Fruit fly (Drosophila melanogaster) whole organism, wandering third instar larva: ENCODE data around the gene Kat60.

Experiments used
- Abd-B ChIP-seq: fragments of >200 bp; optimal IDR thresholded peaks from 2 replicates; lab custom pipeline; 2017; ENCODE audit warnings: missing biosample characterization, missing genetic modification characterization
- CG32264 ChIP-seq: fragments of 200-800 bp; sonication (Bioruptor generic); optimal IDR thresholded peaks from 2 replicates; lab custom pipeline; 2016; ENCODE audit warnings: missing biosample characterization, missing genetic modification characterization
- Dfd ChIP-seq: fragments of >200 bp; optimal IDR thresholded peaks from 2 replicates; lab custom pipeline; 2017; ENCODE audit warnings: missing biosample characterization, missing genetic modification characterization
- GATAd ChIP-seq: sonication (Bioruptor generic); optimal IDR thresholded peaks from 2 replicates; lab custom pipeline; 2016; ENCODE audit warnings: missing biosample characterization, missing genetic modification characterization
- HLH106 ChIP-seq: fragments of 200-800 bp; optimal IDR thresholded peaks from 3 replicates; lab custom pipeline; 2019; ENCODE audit warnings: missing biosample characterization, mild to moderate bottlenecking, missing genetic modification characterization, moderate library complexity
- Hnf4 ChIP-seq: fragments of 200-800 bp; sonication (Bioruptor generic); optimal IDR thresholded peaks from 2 replicates; lab custom pipeline; 2016; ENCODE audit warnings: missing biosample characterization, mild to moderate bottlenecking, missing genetic modification characterization
- Hr78 ChIP-seq: fragments of >200 bp; optimal IDR thresholded peaks from 2 replicates; lab custom pipeline; 2017; ENCODE audit warnings: missing biosample characterization, missing genetic modification characterization
- Mio ChIP-seq: sonication (Bioruptor generic); optimal IDR thresholded peaks from 2 replicates; lab custom pipeline; 2016; ENCODE audit warnings: missing biosample characterization, missing genetic modification characterization
- Myc ChIP-seq: fragments of >200 bp; optimal IDR thresholded peaks from 2 replicates; lab custom pipeline; 2017
- N ChIP-seq: fragments of >200 bp; optimal IDR thresholded peaks from 2 replicates; lab custom pipeline; 2018; ENCODE audit warnings: missing biosample characterization, missing external identifiers, missing genetic modification characterization
- Rel ChIP-seq, 2 experiments: fragments of 200-800 bp; sonication (Bioruptor generic) in 1 of 2; optimal IDR thresholded peaks; 2 replicates in 1 of 2; 3 replicates in 1 of 2; lab custom pipeline; 2016 to 2019; ENCODE audit warnings: mild to moderate bottlenecking in 2 of 2, missing biosample characterization in 2 of 2, missing genetic modification characterization in 2 of 2, moderate library complexity in 1 of 2
- Sp1 ChIP-seq: fragments of 200-800 bp; sonication (Bioruptor generic); optimal IDR thresholded peaks from 3 replicates; lab custom pipeline; 2019; ENCODE audit warnings: missing biosample characterization, mild to moderate bottlenecking, missing genetic modification characterization, moderate library complexity
- Vsx2 ChIP-seq: fragments of 200-300, 225-300 bp; sonication (Bioruptor generic); optimal IDR thresholded peaks from 2 replicates; lab custom pipeline; 2018; ENCODE audit warnings: missing biosample characterization, missing genetic modification characterization; ENCODE audit not compliant: partially characterized antibody
- br ChIP-seq: fragments of 200-800 bp; sonication (Bioruptor generic); optimal IDR thresholded peaks from 2 replicates; lab custom pipeline; 2016; ENCODE audit warnings: missing biosample characterization, missing genetic modification characterization
- brk ChIP-seq: fragments of 200-800 bp; sonication (Bioruptor generic); optimal IDR thresholded peaks from 2 replicates; lab custom pipeline; 2016; ENCODE audit warnings: missing biosample characterization, mild to moderate bottlenecking, missing genetic modification characterization
- dl ChIP-seq, 2 experiments: fragments of 175-275, 200-275 bp in 1 of 2; fragments of 200-275 bp in 1 of 2; sonication (Bioruptor generic); optimal IDR thresholded peaks; lab custom pipeline; 2018; ENCODE audit warnings: mild to moderate bottlenecking in 2 of 2, missing biosample characterization in 2 of 2, missing genetic modification characterization in 2 of 2, moderate library complexity in 2 of 2; ENCODE audit not compliant: partially characterized antibody in 2 of 2, insufficient read depth in 1 of 2
- dmrt93B ChIP-seq: fragments of 200-800 bp; sonication (Bioruptor generic); optimal IDR thresholded peaks from 2 replicates; lab custom pipeline; 2018; ENCODE audit warnings: missing biosample characterization, mild to moderate bottlenecking, missing genetic modification characterization
- ey ChIP-seq: fragments of 200-800 bp; sonication (Bioruptor generic); optimal IDR thresholded peaks from 2 replicates; lab custom pipeline; 2016; ENCODE audit warnings: missing biosample characterization, missing genetic modification characterization
- foxo ChIP-seq, 2 experiments: fragments of 200-800 bp; sonication (Bioruptor generic); optimal IDR thresholded peaks; 2 replicates in 1 of 2; 3 replicates in 1 of 2; lab custom pipeline; 2016 to 2017; ENCODE audit warnings: missing biosample characterization in 2 of 2, missing genetic modification characterization in 2 of 2
- fru ChIP-seq: fragments of 200-800 bp; sonication (Bioruptor generic); optimal IDR thresholded peaks from 3 replicates; lab custom pipeline; 2016; ENCODE audit warnings: missing biosample characterization, mild to moderate bottlenecking, missing genetic modification characterization
- h ChIP-seq: fragments of 200-800 bp; sonication (Bioruptor generic); optimal IDR thresholded peaks from 3 replicates; lab custom pipeline; 2016; ENCODE audit warnings: missing biosample characterization, mild to moderate bottlenecking, missing genetic modification characterization
- lola ChIP-seq: fragments of >200 bp; optimal IDR thresholded peaks from 2 replicates; lab custom pipeline; 2017; ENCODE audit warnings: missing biosample characterization, missing genetic modification characterization
- pan ChIP-seq: fragments of >200 bp; optimal IDR thresholded peaks from 2 replicates; lab custom pipeline; 2017
- psq ChIP-seq: fragments of 200-800 bp; sonication (Bioruptor generic); optimal IDR thresholded peaks from 3 replicates; lab custom pipeline; 2017; ENCODE audit warnings: missing biosample characterization, mild to moderate bottlenecking, missing genetic modification characterization, moderate library complexity
- rgr ChIP-seq: fragments of 200-800 bp; sonication (Bioruptor generic); optimal IDR thresholded peaks from 3 replicates; lab custom pipeline; 2016; ENCODE audit warnings: missing biosample characterization, mild to moderate bottlenecking, missing genetic modification characterization
- sv ChIP-seq: fragments of 200-800 bp; sonication (Bioruptor generic); optimal IDR thresholded peaks from 3 replicates; lab custom pipeline; 2016; ENCODE audit warnings: missing biosample characterization, missing genetic modification characterization
- woc ChIP-seq: sonication (Bioruptor generic); optimal IDR thresholded peaks from 2 replicates; lab custom pipeline; 2016; ENCODE audit warnings: missing biosample characterization, mild to moderate bottlenecking, missing genetic modification characterization

The Kat60 gene

DNA sequence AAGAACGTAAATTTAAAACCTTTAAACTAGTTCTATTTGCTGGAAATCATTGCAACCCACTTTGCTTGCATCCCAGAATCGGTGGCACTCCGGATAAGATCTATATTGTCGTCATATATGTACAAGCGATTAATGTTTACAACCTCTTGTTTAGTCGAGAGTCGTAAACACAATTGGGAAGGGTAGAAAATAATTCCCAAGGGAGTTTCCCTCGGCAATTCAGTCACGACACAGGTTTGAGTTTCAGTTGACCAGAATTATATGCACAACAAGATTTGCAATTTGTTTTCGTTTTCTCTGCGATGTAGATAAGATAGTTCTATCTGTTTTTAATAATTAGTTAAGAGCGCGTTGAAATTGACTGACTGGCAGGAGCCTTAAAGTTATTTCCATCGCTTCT lies 48.4 kb upstream of the Kat60 start:
- no peak for TF ChIP-seq Rel (GFP tag; optimal IDR thresholded peaks at IDR 0.05; lab: Kevin White, UChicago)
- peak; percentile 66 for TF ChIP-seq Rel (tag; optimal IDR thresholded peaks at IDR 0.05; lab: Kevin White, UChicago)
- no peak for TF ChIP-seq GATAd (GFP tag; lab: Kevin White, UChicago)

DNA sequence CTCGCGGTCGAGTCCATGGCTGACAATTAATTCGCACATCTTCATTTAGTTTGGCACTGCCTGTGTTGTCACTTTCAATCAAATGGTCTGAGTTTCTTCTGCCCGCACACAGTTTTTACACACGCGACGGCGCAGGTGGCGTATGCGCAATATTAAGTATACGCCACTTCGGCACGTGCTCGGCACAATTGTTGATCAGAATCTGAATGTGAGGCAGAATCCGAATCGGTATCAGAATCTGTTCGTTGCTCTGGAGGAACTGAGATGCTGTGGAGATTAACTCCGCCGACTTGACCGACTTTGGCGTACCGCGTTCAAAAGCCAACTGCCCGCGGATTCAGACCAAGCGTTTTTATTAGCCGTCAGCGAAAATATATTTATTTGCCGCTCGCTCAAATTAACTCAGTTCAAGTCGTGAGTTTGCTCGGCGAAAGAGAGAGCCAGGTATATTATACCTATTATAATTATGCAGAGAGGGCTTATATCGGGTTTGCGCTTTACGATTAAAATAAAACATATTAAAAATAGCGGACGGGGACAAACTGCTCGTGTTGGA lies 47.7 kb upstream of the Kat60 start:
- peak; percentile 22 for TF ChIP-seq h (GFP tag; lab: Kevin White, UChicago)
- TF ChIP-seq brk = no peak

DNA sequence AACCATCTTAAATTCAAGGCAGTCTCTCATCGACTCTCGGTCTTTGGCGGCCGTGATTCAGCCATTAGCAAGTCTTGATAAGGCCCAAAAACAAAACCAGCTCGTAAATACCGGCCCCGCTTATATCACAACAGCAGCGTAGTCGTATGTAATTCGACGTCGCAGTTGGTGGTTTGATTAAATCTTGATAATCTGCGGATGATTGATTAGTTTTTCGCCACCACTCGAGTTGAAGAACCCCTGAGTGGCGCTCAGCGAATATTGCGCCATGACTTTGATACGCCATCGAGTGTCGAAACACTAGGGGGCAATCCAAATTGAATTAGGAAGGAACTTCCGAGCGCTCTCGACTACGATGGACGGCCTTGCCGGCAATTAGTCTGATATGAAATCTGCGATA lies 46.6 kb upstream of the Kat60 start:
- TF ChIP-seq woc (GFP tag; lab: Kevin White, UChicago) = no peak
- TF ChIP-seq rgr (GFP tag; lab: Kevin White, UChicago) = no peak
- TF ChIP-seq Hr78 (GFP tag; lab: Kevin White, UChicago) = no peak
- no peak for TF ChIP-seq ey (GFP tag; lab: Kevin White, UChicago)
- no peak for TF ChIP-seq h (GFP tag; lab: Kevin White, UChicago)
- TF ChIP-seq Sp1 (GFP tag; lab: Kevin White, UChicago) = no peak
- TF ChIP-seq CG32264 (GFP tag; lab: Kevin White, UChicago) = no peak
- TF ChIP-seq Dfd = no peak
- TF ChIP-seq Abd-B (GFP tag; lab: Kevin White, UChicago) = no peak
- TF ChIP-seq br (GFP tag; lab: Kevin White, UChicago) = no peak
- TF ChIP-seq dl (GFP tag; optimal IDR thresholded peaks at IDR 0.05; lab: Kevin White, UChicago; ENCODE audit: insufficient read depth in 1 of 2, partially characterized antibody in 2 of 2) = no peak
- TF ChIP-seq dmrt93B (GFP tag; lab: Kevin White, UChicago) = no peak
- no peak for TF ChIP-seq sv (GFP tag; lab: Kevin White, UChicago)
- no peak for TF ChIP-seq fru
- no peak for TF ChIP-seq foxo (GFP tag; optimal IDR thresholded peaks at IDR 0.05; lab: Kevin White, UChicago)
- TF ChIP-seq, all 38 proteins: peak for 0

DNA sequence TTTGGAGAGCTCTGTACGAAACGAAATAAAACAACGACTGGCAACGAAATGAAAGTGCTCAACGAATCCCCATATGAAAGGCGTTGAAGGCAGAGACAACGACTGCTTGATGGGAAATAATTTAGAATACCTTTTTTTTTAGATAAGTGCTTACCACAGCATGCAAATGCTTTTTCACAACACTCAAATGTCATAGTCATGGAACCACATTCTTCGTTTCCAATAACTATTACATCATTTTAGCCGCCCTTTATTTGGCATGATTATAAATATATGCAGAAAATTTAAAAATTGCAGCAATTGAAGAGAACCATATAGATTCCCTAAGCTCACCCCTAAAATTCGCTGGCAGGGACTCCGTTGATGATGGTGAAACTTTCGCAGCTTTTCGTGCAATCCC lies 45.7 kb upstream of the Kat60 start, which contains the start of gene CG31538:
Gene CG31538 (minus strand): TSS at position 101 of the 400 bp plus-strand sequence.
- no peak for TF ChIP-seq psq (GFP tag; lab: Kevin White, UChicago)
- TF ChIP-seq Mio (GFP tag; lab: Kevin White, UChicago) = no peak
- no peak for TF ChIP-seq N
- TF ChIP-seq Vsx2 (GFP tag; lab: Kevin White, UChicago) = no peak
- TF ChIP-seq HLH106 (tag; lab: Kevin White, UChicago) = no peak
- TF ChIP-seq GATAd (GFP tag; lab: Kevin White, UChicago) = no peak

DNA sequence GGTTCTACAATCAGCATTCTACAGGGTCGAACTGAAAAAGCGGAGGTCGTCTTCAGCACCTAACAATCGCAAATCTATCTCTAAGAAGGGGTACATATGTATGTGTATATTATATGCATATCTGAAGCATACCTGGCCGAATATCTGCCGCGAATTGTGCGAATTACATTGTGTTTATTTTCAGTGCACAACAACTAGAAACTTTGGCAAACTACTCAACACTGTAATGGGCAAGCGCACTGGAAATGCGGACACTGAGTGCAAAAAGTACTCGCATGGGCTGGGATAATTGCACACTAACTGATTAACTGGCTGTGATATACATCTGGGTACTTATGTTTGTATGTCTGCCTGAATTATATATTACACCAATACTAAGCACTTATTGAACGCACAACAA lies 38.8 kb upstream of the Kat60 start:
- TF ChIP-seq h (GFP tag; lab: Kevin White, UChicago) = peak; percentile 28
- TF ChIP-seq br (GFP tag; lab: Kevin White, UChicago) = peak; percentile 16
- TF ChIP-seq foxo (GFP tag; optimal IDR thresholded peaks at IDR 0.05; lab: Kevin White, UChicago) = peak in 1 of 2 experiments; percentile 47
- peak; percentile 44 for TF ChIP-seq rgr (GFP tag; lab: Kevin White, UChicago)
- TF ChIP-seq fru = peak; percentile 34
- TF ChIP-seq Hr78 (GFP tag; lab: Kevin White, UChicago) = no peak
- no peak for TF ChIP-seq HLH106 (tag; lab: Kevin White, UChicago)
- TF ChIP-seq Hnf4 (GFP tag; lab: Kevin White, UChicago) = peak; percentile 21

DNA sequence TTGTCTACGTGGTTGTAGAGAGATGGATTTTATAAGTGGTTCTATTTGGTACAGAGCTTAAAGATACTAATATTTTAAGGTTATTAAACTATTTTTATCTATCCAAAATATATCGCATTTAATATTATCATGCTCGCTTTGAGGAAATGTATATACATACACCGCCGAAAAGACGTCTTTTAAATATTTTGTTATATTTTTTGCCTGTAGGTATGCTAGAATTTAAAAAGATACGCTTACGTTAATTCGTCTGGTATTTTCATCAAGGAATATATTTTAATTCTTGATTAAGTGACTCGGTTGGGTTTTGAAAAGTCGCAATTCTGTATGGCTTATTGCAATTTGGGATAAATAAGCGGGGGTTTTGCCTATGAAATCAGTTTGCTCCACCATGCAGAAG lies 36.5 kb upstream of the Kat60 start:
- no peak for TF ChIP-seq dmrt93B (GFP tag; lab: Kevin White, UChicago)
- TF ChIP-seq foxo (GFP tag; optimal IDR thresholded peaks at IDR 0.05; lab: Kevin White, UChicago) = no peak
- TF ChIP-seq Vsx2 (GFP tag; lab: Kevin White, UChicago) = peak; percentile 44
- peak; percentile 85 for TF ChIP-seq Myc (lab: Kevin White, UChicago)
- no peak for TF ChIP-seq lola (GFP tag; lab: Kevin White, UChicago)
- no peak for TF ChIP-seq pan (lab: Kevin White, UChicago)
- TF ChIP-seq woc (GFP tag; lab: Kevin White, UChicago) = no peak
- TF ChIP-seq N = peak; percentile 78
- TF ChIP-seq brk = peak; percentile 19
